Worm (Caenorhabditis elegans) whole organism, L1 larva: ENCODE data around the gene Y53F4B.7.
A peak's percentile ranks its signal among the peaks of the same experiment; 100 is the strongest.

Experiments used
- C16A3.4 ChIP-seq: fragments of 150-350 bp; optimal IDR thresholded peaks from 2 replicates; lab custom pipeline; 2014; ENCODE audit warnings: missing biosample characterization, missing genetic modification characterization
- C34B4.2 ChIP-seq: sonication (generic microtip); optimal IDR thresholded peaks from 2 replicates; lab custom pipeline; 2017; ENCODE audit warnings: mild to moderate bottlenecking, missing genetic modification characterization, missing compliant biosample characterization
- alr-1 ChIP-seq: fragments of 200-800 bp; sonication (Bioruptor generic); optimal IDR thresholded peaks from 2 replicates; lab custom pipeline; 2018; ENCODE audit warnings: borderline replicate concordance, mild to moderate bottlenecking, missing genetic modification characterization, missing compliant biosample characterization
- ceh-82 ChIP-seq, 3 experiments: fragments of 150-350 bp in 1 of 3; sonication (generic microtip) in 2 of 3; optimal IDR thresholded peaks; 2 replicates each; lab custom pipeline; 2014 to 2017; ENCODE audit warnings: missing biosample characterization in 3 of 3, missing genetic modification characterization in 3 of 3
- ceh-90 ChIP-seq: sonication (generic microtip); optimal IDR thresholded peaks from 2 replicates; lab custom pipeline; 2016; ENCODE audit warnings: missing genetic modification characterization, missing compliant biosample characterization
- dpl-1 ChIP-seq, 3 experiments: fragments of 150-350 bp in 2 of 3; sonication (generic microtip) in 1 of 3; optimal IDR thresholded peaks; 2 replicates each; lab custom pipeline; 2014 to 2017; ENCODE audit warnings: missing biosample characterization in 3 of 3, missing genetic modification characterization in 3 of 3, missing genetic modification reagents in 3 of 3
- dsc-1 ChIP-seq: sonication (generic microtip); optimal IDR thresholded peaks from 2 replicates; lab custom pipeline; 2016; ENCODE audit warnings: mild to moderate bottlenecking, missing genetic modification characterization, missing compliant biosample characterization
- efl-1 ChIP-seq, 4 experiments: fragments of 150-350 bp; optimal IDR thresholded peaks in 3 of 4; peaks in 1 of 4; 1 replicate in 1 of 4; 2 replicates in 3 of 4; lab custom pipeline; 2014; ENCODE audit warnings: missing biosample characterization in 2 of 4, missing genetic modification characterization in 2 of 4, missing genetic modification reagents in 2 of 4
- efl-3 ChIP-seq: fragments of 200-800 bp; sonication (Bioruptor generic); optimal IDR thresholded peaks from 2 replicates; lab custom pipeline; 2018; ENCODE audit warnings: mild to moderate bottlenecking, missing genetic modification characterization, missing compliant biosample characterization
- egl-13 ChIP-seq: sonication (generic microtip); optimal IDR thresholded peaks from 2 replicates; lab custom pipeline; 2016; ENCODE audit warnings: missing genotype, missing genetic modification reagents, missing genetic modification characterization, missing compliant biosample characterization
- egl-27 ChIP-seq, 2 experiments: fragments of 150-350 bp in 1 of 2; sonication (generic microtip); optimal IDR thresholded peaks; 3 replicates each; lab custom pipeline; 2017 to 2018; ENCODE audit warnings: missing biosample characterization in 2 of 2, missing genetic modification characterization in 2 of 2, missing genetic modification reagents in 2 of 2
- elt-3 ChIP-seq, 6 experiments: fragments of 150-350 bp in 1 of 6; sonication (generic microtip); optimal IDR thresholded peaks; 2 replicates each; lab custom pipeline; 2017 to 2018; ENCODE audit warnings: missing biosample characterization in 6 of 6, missing genetic modification characterization in 6 of 6, inconsistent platforms in 1 of 6
- fkh-10 ChIP-seq: sonication (generic microtip); optimal IDR thresholded peaks from 2 replicates; lab custom pipeline; 2017; ENCODE audit warnings: missing biosample characterization, missing genetic modification reagents, missing genetic modification characterization
- fos-1 ChIP-seq: fragments of 150-350 bp; optimal IDR thresholded peaks from 2 replicates; lab custom pipeline; 2014; ENCODE audit warnings: missing biosample characterization, missing genetic modification characterization
- hlh-4 ChIP-seq: sonication (generic microtip); optimal IDR thresholded peaks from 2 replicates; lab custom pipeline; 2016; ENCODE audit warnings: mild to moderate bottlenecking, missing genetic modification characterization, missing compliant biosample characterization
- hpl-2 ChIP-seq: fragments of 150-350 bp; optimal IDR thresholded peaks from 2 replicates; lab custom pipeline; 2014; ENCODE audit warnings: missing biosample characterization, missing genetic modification reagents, missing genetic modification characterization
- irx-1 ChIP-seq: sonication (generic microtip); optimal IDR thresholded peaks from 2 replicates; lab custom pipeline; 2016; ENCODE audit warnings: missing genetic modification characterization, missing compliant biosample characterization
- isw-1 ChIP-seq: fragments of 200-800 bp; sonication (Bioruptor generic); IDR thresholded peaks from 2 replicates; pipeline ENCODE4 v1.3.6; 2022; ENCODE audit warnings: missing genetic modification characterization, missing compliant biosample characterization
- lin-13 ChIP-seq: fragments of 150-350 bp; optimal IDR thresholded peaks from 2 replicates; lab custom pipeline; 2014; ENCODE audit warnings: missing biosample characterization, missing genetic modification reagents, missing genetic modification characterization
- lin-14 ChIP-seq: fragments of 200-800 bp; sonication (Bioruptor generic); optimal IDR thresholded peaks from 2 replicates; lab custom pipeline; 2018; ENCODE audit warnings: mild to moderate bottlenecking, missing genetic modification characterization, moderate library complexity, missing compliant biosample characterization
- lin-35 ChIP-seq, 2 experiments: fragments of 150-350 bp; optimal IDR thresholded peaks; 2 replicates each; lab custom pipeline; 2014; ENCODE audit warnings: missing biosample characterization in 2 of 2, missing genetic modification characterization in 2 of 2, missing genetic modification reagents in 2 of 2
- lin-39 ChIP-seq: fragments of 150-350 bp; optimal IDR thresholded peaks from 2 replicates; lab custom pipeline; 2014; ENCODE audit warnings: missing biosample characterization, missing genetic modification reagents, missing genetic modification characterization
- lsy-2 ChIP-seq, 2 experiments: fragments of 150-350 bp; optimal IDR thresholded peaks; 2 replicates each; lab custom pipeline; 2014; ENCODE audit warnings: missing biosample characterization in 2 of 2, missing genetic modification characterization in 2 of 2
- mef-2 ChIP-seq: fragments of 150-350 bp; optimal IDR thresholded peaks from 2 replicates; lab custom pipeline; 2014; ENCODE audit warnings: missing biosample characterization, missing genetic modification characterization
- nhr-11 ChIP-seq: fragments of 150-350 bp; optimal IDR thresholded peaks from 2 replicates; lab custom pipeline; 2014; ENCODE audit warnings: missing biosample characterization, missing genetic modification characterization
- nhr-19 ChIP-seq: fragments of 200-800 bp; sonication (Bioruptor generic); conservative IDR thresholded peaks from 2 replicates; pipeline ENCODE4 v1.3.6; 2022; ENCODE audit warnings: missing genetic modification characterization, missing compliant biosample characterization
- nhr-20 ChIP-seq: sonication (generic microtip); optimal IDR thresholded peaks from 2 replicates; lab custom pipeline; 2016; ENCODE audit warnings: mild to moderate bottlenecking, missing genetic modification characterization, missing compliant biosample characterization
- nhr-28 ChIP-seq: fragments of 150-350 bp; optimal IDR thresholded peaks from 2 replicates; lab custom pipeline; 2014; ENCODE audit warnings: missing biosample characterization, missing genetic modification characterization
- nhr-47 ChIP-seq: sonication (generic microtip); optimal IDR thresholded peaks from 2 replicates; lab custom pipeline; 2016; ENCODE audit warnings: mild to moderate bottlenecking, missing genetic modification characterization, moderate library complexity, missing compliant biosample characterization
- nhr-76 ChIP-seq: sonication (generic microtip); optimal IDR thresholded peaks from 2 replicates; lab custom pipeline; 2017; ENCODE audit warnings: missing biosample characterization, missing genetic modification characterization
- nhr-84 ChIP-seq: sonication (generic microtip); optimal IDR thresholded peaks from 2 replicates; lab custom pipeline; 2017; ENCODE audit warnings: missing biosample characterization, missing genetic modification characterization
- nhr-90 ChIP-seq: sonication (generic microtip); optimal IDR thresholded peaks from 2 replicates; lab custom pipeline; 2016; ENCODE audit warnings: mild to moderate bottlenecking, missing genetic modification characterization, missing compliant biosample characterization; ENCODE audit not compliant: poor library complexity
- pag-3 ChIP-seq: sonication (generic microtip); optimal IDR thresholded peaks from 2 replicates; lab custom pipeline; 2017; ENCODE audit warnings: missing genetic modification characterization, mild to moderate bottlenecking, missing compliant biosample characterization, antibody characterized with exemption, borderline replicate concordance; ENCODE audit not compliant: insufficient read depth
- pax-3 ChIP-seq: fragments of 200-800 bp; sonication (Bioruptor generic); optimal IDR thresholded peaks from 2 replicates; lab custom pipeline; 2018; ENCODE audit warnings: mild to moderate bottlenecking, missing genetic modification characterization, moderate library complexity, missing compliant biosample characterization
- rnt-1 ChIP-seq: sonication (generic microtip); optimal IDR thresholded peaks from 2 replicates; lab custom pipeline; 2016; ENCODE audit warnings: mild to moderate bottlenecking, missing genetic modification characterization, moderate library complexity, missing compliant biosample characterization
- snpc-4 ChIP-seq: fragments of 150-350 bp; optimal IDR thresholded peaks from 2 replicates; lab custom pipeline; 2014; ENCODE audit warnings: missing biosample characterization, missing genetic modification characterization
- sox-4 ChIP-seq: sonication (generic microtip); optimal IDR thresholded peaks from 2 replicates; lab custom pipeline; 2016; ENCODE audit warnings: missing genetic modification characterization, missing compliant biosample characterization
- sup-37 ChIP-seq: fragments of 200-800 bp; sonication (Bioruptor generic); optimal IDR thresholded peaks from 2 replicates; lab custom pipeline; 2018; ENCODE audit warnings: mild to moderate bottlenecking, missing genetic modification characterization, missing compliant biosample characterization
- unc-130 ChIP-seq: fragments of 150-350 bp; optimal IDR thresholded peaks from 2 replicates; lab custom pipeline; 2017; ENCODE audit warnings: missing biosample characterization, missing genetic modification characterization, inconsistent platforms
- unc-30 ChIP-seq: sonication (generic microtip); optimal IDR thresholded peaks from 2 replicates; lab custom pipeline; 2017; ENCODE audit warnings: missing biosample characterization, missing genetic modification characterization
- unc-62 ChIP-seq: fragments of 150-350 bp; optimal IDR thresholded peaks from 2 replicates; lab custom pipeline; 2014; ENCODE audit warnings: missing biosample characterization, missing genetic modification reagents, missing genetic modification characterization
- unc-86 ChIP-seq: sonication (generic microtip); optimal IDR thresholded peaks from 2 replicates; lab custom pipeline; 2016; ENCODE audit warnings: missing genetic modification characterization, missing compliant biosample characterization
- unc-98 ChIP-seq: fragments of 200-800 bp; sonication (Bioruptor generic); IDR thresholded peaks from 2 replicates; pipeline ENCODE4 v1.3.6; 2022; ENCODE audit warnings: missing genetic modification characterization, missing compliant biosample characterization
- vab-15 ChIP-seq: sonication (generic microtip); optimal IDR thresholded peaks from 2 replicates; lab custom pipeline; 2017; ENCODE audit warnings: missing genotype, mild to moderate bottlenecking, missing genetic modification characterization, missing compliant biosample characterization
- zag-1 ChIP-seq: fragments of 150-350 bp; optimal IDR thresholded peaks from 2 replicates; lab custom pipeline; 2014; ENCODE audit warnings: missing biosample characterization, missing genetic modification characterization
- ztf-11 ChIP-seq, 2 experiments: sonication (generic microtip); optimal IDR thresholded peaks; 2 replicates each; lab custom pipeline; 2016 to 2017; ENCODE audit warnings: missing genetic modification characterization in 2 of 2, missing biosample characterization in 1 of 2, missing compliant biosample characterization in 1 of 2
- ztf-4 ChIP-seq: fragments of 150-350 bp; optimal IDR thresholded peaks from 2 replicates; lab custom pipeline; 2014; ENCODE audit warnings: missing biosample characterization, missing genetic modification characterization

Y53F4B.7 gene

ce11 chrII:15025599-15026164 lies 33.0 kb downstream of the Y53F4B.7 start, which contains the start of gene cmtr-1 (continued):
- TF ChIP-seq C16A3.4 (peak; percentile 96), nhr-76 (tag; lab: Kevin White, UChicago) (no peak), nhr-84 (tag; lab: Kevin White, UChicago) (peak; percentile 13), sox-4 (tag; lab: Kevin White, UChicago) (peak; percentile 92), ztf-11 (tag; optimal IDR thresholded peaks at IDR 0.05; lab: Kevin White, UChicago) (peak; percentile 38 to 97), nhr-11 (peak; percentile 76), mef-2 (tag; lab: Kevin White, UChicago) (peak; percentile 56), vab-15 (tag; lab: Kevin White, UChicago) (peak; percentile 43), elt-3 (tag; optimal IDR thresholded peaks at IDR 0.05; lab: Kevin White, UChicago) (peak; percentile 13 to 94 (median 72)), nhr-90 (tag; lab: Kevin White, UChicago) (peak; percentile 100), ztf-4 (tag; lab: Kevin White, UChicago) (peak; percentile 97), lsy-2 (tag; optimal IDR thresholded peaks at IDR 0.05; lab: Kevin White, UChicago) (peak; percentile 92 to 96), snpc-4 (tag; lab: Kevin White, UChicago) (peak; percentile 100), lin-39 (peak; percentile 95), egl-13 (tag; lab: Kevin White, UChicago) (peak; percentile 97), nhr-20 (tag; lab: Kevin White, UChicago) (peak; percentile 99), zag-1 (tag; lab: Kevin White, UChicago) (no peak), nhr-19 (GFP tag; lab: Robert Waterston, UW) (peak; percentile 99), alr-1 (no peak), unc-62 (GFP tag; lab: Kevin White, UChicago) (no peak), lin-13 (GFP tag; lab: Kevin White, UChicago) (peak; percentile 96), pag-3 (tag; lab: Kevin White, UChicago) (no peak), hpl-2 (GFP tag; lab: Kevin White, UChicago) (peak; percentile 92), efl-1 (optimal IDR thresholded peaks at IDR 0.05; lab: Kevin White, UChicago) (peak; percentile 93 to 94), efl-1 (GFP tag; optimal IDR thresholded peaks at IDR 0.05 in 1 of 2; lab: Kevin White, UChicago) (peak; percentile 87 to 99), unc-86 (tag; lab: Kevin White, UChicago) (peak; percentile 98), dpl-1 (GFP tag; optimal IDR thresholded peaks at IDR 0.05; lab: Kevin White, UChicago) (peak; percentile 85 to 91 (median 89)), hlh-4 (tag; lab: Kevin White, UChicago) (peak; percentile 27), unc-30 (tag; lab: Kevin White, UChicago) (no peak), nhr-28 (no peak), fos-1 (tag; lab: Kevin White, UChicago) (peak; percentile 94), sup-37 (peak; percentile 98), nhr-47 (peak; percentile 99), ceh-90 (tag; lab: Kevin White, UChicago) (peak; percentile 51), rnt-1 (tag; lab: Kevin White, UChicago) (peak; percentile 97), unc-130 (tag; lab: Kevin White, UChicago) (peak; percentile 93), egl-27 (tag; optimal IDR thresholded peaks at IDR 0.05; lab: Kevin White, UChicago) (peak; percentile 7 to 59), lin-35 (GFP tag; optimal IDR thresholded peaks at IDR 0.05; lab: Kevin White, UChicago) (peak; percentile 93), efl-3 (GFP tag; lab: Kevin White, UChicago) (peak; percentile 87), pax-3 (tag; lab: Kevin White, UChicago) (peak; percentile 94), unc-98 (GFP tag; lab: Robert Waterston, UW) (peak; percentile 70), isw-1 (GFP tag; lab: Robert Waterston, UW) (peak; percentile 96), dsc-1 (peak; percentile 99), irx-1 (peak; percentile 96), ceh-82 (tag; optimal IDR thresholded peaks at IDR 0.05; lab: Kevin White, UChicago) (peak; percentile 95 to 97 (median 96)), fkh-10 (GFP tag; lab: Kevin White, UChicago) (peak; percentile 71), lin-14 (GFP tag; lab: Kevin White, UChicago) (peak; percentile 97), C34B4.2 (peak; percentile 86)
